Fruit fly (Drosophila melanogaster) whole organism, prepupa: ENCODE results near the gene Lsp1alpha.
A peak's percentile ranks its signal among the peaks of the same experiment; 100 is the strongest.

Source experiments
- Blimp-1 ChIP-seq: fragments of 200-800 bp; sonication (Bioruptor generic); optimal IDR thresholded peaks from 3 replicates; lab custom pipeline; 2017; ENCODE audit warnings: missing biosample characterization, missing genetic modification characterization, mild to moderate bottlenecking, moderate library complexity, missing genetic modification reagents
- CG10669 ChIP-seq: fragments of 200-800 bp; sonication (Bioruptor generic); optimal IDR thresholded peaks from 3 replicates; lab custom pipeline; 2018; ENCODE audit warnings: missing biosample characterization, mild to moderate bottlenecking, missing genetic modification characterization, moderate library complexity
- CG11294 ChIP-seq: fragments of 200-800 bp; sonication (Bioruptor generic); IDR thresholded peaks from 2 replicates; pipeline ENCODE4 v1.3.6; 2022; ENCODE audit warnings: missing biosample characterization, missing genetic modification characterization
- CG11762 ChIP-seq: fragments of 200-800 bp; sonication (Bioruptor generic); optimal IDR thresholded peaks from 3 replicates; lab custom pipeline; 2016; ENCODE audit warnings: missing biosample characterization, missing genetic modification characterization; ENCODE audit not compliant: insufficient read depth
- CG15336 ChIP-seq: fragments of 200-800 bp; sonication (Bioruptor generic); IDR thresholded peaks from 2 replicates; pipeline ENCODE4 v1.3.6; 2022; ENCODE audit warnings: missing biosample characterization, missing genetic modification characterization
- CG1621 ChIP-seq: fragments of 200-800 bp; sonication (Bioruptor generic); optimal IDR thresholded peaks from 3 replicates; lab custom pipeline; 2018; ENCODE audit warnings: missing biosample characterization, mild to moderate bottlenecking, missing genetic modification characterization
- CG16779 ChIP-seq: fragments of 200-800 bp; sonication (Bioruptor generic); optimal IDR thresholded peaks from 3 replicates; lab custom pipeline; 2017; ENCODE audit warnings: missing biosample characterization, mild to moderate bottlenecking, missing genetic modification characterization
- CG31627 ChIP-seq: fragments of 200-800 bp; sonication (Bioruptor generic); optimal IDR thresholded peaks from 3 replicates; lab custom pipeline; 2016; ENCODE audit warnings: missing biosample characterization, missing genetic modification characterization
- CG34406 ChIP-seq: fragments of 200-800 bp; sonication (Bioruptor generic); optimal IDR thresholded peaks from 3 replicates; lab custom pipeline; 2016; ENCODE audit warnings: missing biosample characterization, missing genetic modification characterization
- CG6792 ChIP-seq: fragments of 200-800 bp; sonication (Bioruptor generic); optimal IDR thresholded peaks from 3 replicates; lab custom pipeline; 2016; ENCODE audit warnings: missing biosample characterization, missing genetic modification characterization
- CG6808 ChIP-seq: fragments of 200-800 bp; sonication (Bioruptor generic); optimal IDR thresholded peaks from 3 replicates; lab custom pipeline; 2017; ENCODE audit warnings: missing biosample characterization, missing genetic modification characterization, mild to moderate bottlenecking, moderate library complexity, missing genetic modification reagents
- CG6854 ChIP-seq: fragments of 200-800 bp; sonication (Bioruptor generic); optimal IDR thresholded peaks from 2 replicates; lab custom pipeline; 2017; ENCODE audit warnings: missing biosample characterization, mild to moderate bottlenecking, missing genetic modification characterization
- CG7368 ChIP-seq: fragments of 200-800 bp; sonication (Bioruptor generic); optimal IDR thresholded peaks from 3 replicates; lab custom pipeline; 2016; ENCODE audit warnings: missing biosample characterization, missing genetic modification characterization
- CG8119 ChIP-seq: fragments of 200-800 bp; sonication (Bioruptor generic); IDR thresholded peaks from 3 replicates; pipeline ENCODE4 v1.3.6; 2022; ENCODE audit warnings: missing biosample characterization, missing genetic modification characterization
- CG8319 ChIP-seq: fragments of 200-800 bp; sonication (Bioruptor generic); optimal IDR thresholded peaks from 3 replicates; lab custom pipeline; 2016; ENCODE audit warnings: missing biosample characterization, missing genetic modification characterization
- CG8632 ChIP-seq: fragments of 200-800 bp; sonication (Bioruptor generic); optimal IDR thresholded peaks from 3 replicates; lab custom pipeline; 2016; ENCODE audit warnings: missing biosample characterization, missing genetic modification characterization
- CG9139 ChIP-seq: fragments of 200-800 bp; sonication (Bioruptor generic); optimal IDR thresholded peaks from 3 replicates; lab custom pipeline; 2017; ENCODE audit warnings: missing biosample characterization, mild to moderate bottlenecking, missing genetic modification characterization
- Eip75B ChIP-seq: fragments of 200-800 bp; sonication (Bioruptor generic); optimal IDR thresholded peaks from 3 replicates; lab custom pipeline; 2016; ENCODE audit warnings: missing biosample characterization, missing genetic modification characterization
- Eip78C ChIP-seq: fragments of 200-800 bp; sonication (Bioruptor generic); peaks from one replicate; lab custom pipeline; 2016; ENCODE audit warnings: missing biosample characterization, missing genetic modification characterization
- Eip93F ChIP-seq: fragments of 200-800 bp; sonication (Bioruptor generic); optimal IDR thresholded peaks from 2 replicates; lab custom pipeline; 2016; ENCODE audit warnings: missing biosample characterization, mild to moderate bottlenecking, missing genetic modification characterization
- Ets21C ChIP-seq: fragments of 200-800 bp; sonication (Bioruptor generic); optimal IDR thresholded peaks from 3 replicates; lab custom pipeline; 2016; ENCODE audit warnings: missing biosample characterization, missing genetic modification characterization
- Gug ChIP-seq: fragments of 200-800 bp; sonication (Bioruptor generic); IDR thresholded peaks from 2 replicates; pipeline ENCODE4 v1.3.6; 2022; ENCODE audit warnings: missing biosample characterization, missing genetic modification characterization
- Hr39 ChIP-seq: fragments of 200-800 bp; sonication (Bioruptor generic); optimal IDR thresholded peaks from 2 replicates; lab custom pipeline; 2016; ENCODE audit warnings: missing biosample characterization, missing genetic modification characterization
- Hr4 ChIP-seq: fragments of 200-800 bp; sonication (Bioruptor generic); optimal IDR thresholded peaks from 3 replicates; lab custom pipeline; 2016; ENCODE audit warnings: missing biosample characterization, missing genetic modification characterization
- Lpt ChIP-seq: fragments of 200-800 bp; sonication (Bioruptor generic); optimal IDR thresholded peaks from 3 replicates; lab custom pipeline; 2016; ENCODE audit warnings: missing biosample characterization, missing genetic modification characterization
- Met ChIP-seq: fragments of 200-800 bp; sonication (Bioruptor generic); optimal IDR thresholded peaks from 3 replicates; lab custom pipeline; 2016; ENCODE audit warnings: missing biosample characterization, missing genetic modification characterization
- OdsH ChIP-seq: fragments of 200-800 bp; sonication (Bioruptor generic); optimal IDR thresholded peaks from 3 replicates; lab custom pipeline; 2016; ENCODE audit warnings: missing biosample characterization, missing genetic modification characterization
- Sox102F ChIP-seq: fragments of 200-800 bp; sonication (Bioruptor generic); optimal IDR thresholded peaks from 2 replicates; lab custom pipeline; 2016; ENCODE audit warnings: missing biosample characterization, mild to moderate bottlenecking, missing genetic modification characterization
- Sox15 ChIP-seq: fragments of 200-800 bp; sonication (Bioruptor generic); optimal IDR thresholded peaks from 3 replicates; lab custom pipeline; 2016; ENCODE audit warnings: missing biosample characterization, missing genetic modification characterization
- acj6 ChIP-seq: fragments of 200-800 bp; sonication (Bioruptor generic); optimal IDR thresholded peaks from 3 replicates; lab custom pipeline; 2016; ENCODE audit warnings: missing biosample characterization, missing genetic modification characterization
- cyc ChIP-seq: fragments of 200-800 bp; sonication (Bioruptor generic); optimal IDR thresholded peaks from 3 replicates; lab custom pipeline; 2016; ENCODE audit warnings: missing biosample characterization, missing genetic modification characterization
- dac ChIP-seq: fragments of 200-800 bp; sonication (Bioruptor generic); optimal IDR thresholded peaks from 2 replicates; lab custom pipeline; 2017; ENCODE audit warnings: missing biosample characterization, mild to moderate bottlenecking, missing genetic modification characterization
- dsx ChIP-seq: fragments of 200-800 bp; optimal IDR thresholded peaks from 3 replicates; lab custom pipeline; 2019; ENCODE audit warnings: missing biosample characterization, mild to moderate bottlenecking, missing genetic modification characterization, moderate library complexity; ENCODE audit not compliant: poor library complexity, severe bottlenecking
- eg ChIP-seq: fragments of 200-800 bp; sonication (Bioruptor generic); IDR thresholded peaks from 3 replicates; pipeline ENCODE4 v1.3.6; 2022; ENCODE audit warnings: missing biosample characterization, missing genetic modification characterization
- esn ChIP-seq: fragments of 200-800 bp; sonication (Bioruptor generic); optimal IDR thresholded peaks from 2 replicates; lab custom pipeline; 2016; ENCODE audit warnings: missing biosample characterization, mild to moderate bottlenecking, missing genetic modification characterization, moderate library complexity
- fd59A ChIP-seq: fragments of 200-800 bp; sonication (Bioruptor generic); optimal IDR thresholded peaks from 2 replicates; lab custom pipeline; 2017; ENCODE audit warnings: missing biosample characterization, mild to moderate bottlenecking, missing genetic modification characterization, missing genetic modification reagents
- fkh ChIP-seq: fragments of 200-800 bp; sonication (Bioruptor generic); optimal IDR thresholded peaks from 3 replicates; lab custom pipeline; 2017; ENCODE audit warnings: missing biosample characterization, mild to moderate bottlenecking, missing genetic modification characterization, moderate library complexity
- lz ChIP-seq: fragments of 200-800 bp; sonication (Bioruptor generic); optimal IDR thresholded peaks from 3 replicates; lab custom pipeline; 2016; ENCODE audit warnings: missing biosample characterization, missing genetic modification characterization
- net ChIP-seq: fragments of 200-800 bp; sonication (Bioruptor generic); optimal IDR thresholded peaks from 3 replicates; lab custom pipeline; 2016; ENCODE audit warnings: missing biosample characterization, missing genetic modification characterization
- pdm3 ChIP-seq: fragments of 200-800 bp; sonication (Bioruptor generic); optimal IDR thresholded peaks from 3 replicates; lab custom pipeline; 2016; ENCODE audit warnings: missing biosample characterization, missing genetic modification characterization
- salr ChIP-seq, 2 experiments: fragments of 200-800 bp; sonication (Bioruptor generic); optimal IDR thresholded peaks; 3 replicates each; lab custom pipeline; 2016 to 2018; ENCODE audit warnings: missing biosample characterization in 2 of 2, missing genetic modification characterization in 2 of 2, mild to moderate bottlenecking in 1 of 2
- topi ChIP-seq: fragments of 200-800 bp; sonication (Bioruptor generic); optimal IDR thresholded peaks from 3 replicates; lab custom pipeline; 2016; ENCODE audit warnings: missing biosample characterization, missing genetic modification characterization
- vri ChIP-seq: fragments of 200-800 bp; sonication (Bioruptor generic); optimal IDR thresholded peaks from 3 replicates; lab custom pipeline; 2016; ENCODE audit warnings: missing biosample characterization, mild to moderate bottlenecking, missing genetic modification characterization

Gene Lsp1alpha

dm6 chrX:12473953-12474468, 16.1 kb upstream of the Lsp1alpha start (continued):
- TF ChIP-seq CG11762, result no peak
- TF ChIP-seq CG11294 (GFP tag; lab: Robert Waterston, UW), result peak; percentile 41; the same call in 1 of the 2 replicates
- TF ChIP-seq eg (GFP tag; lab: Robert Waterston, UW), result 0 out of 3 replicates have a peak, but pooled peaks have one; percentile 27
- no peak for TF ChIP-seq cyc (GFP tag; lab: Kevin White, UChicago)
- no peak for TF ChIP-seq Blimp-1 (GFP tag; lab: Kevin White, UChicago)
- TF ChIP-seq CG31627 (GFP tag; lab: Kevin White, UChicago), result no peak
- TF ChIP-seq acj6 (GFP tag; lab: Kevin White, UChicago), result peak; percentile 30
- peak; percentile 44 for TF ChIP-seq topi
- TF ChIP-seq CG6854, result no peak
- TF ChIP-seq CG6808 (GFP tag; lab: Kevin White, UChicago), result no peak
- peak; percentile 19 for TF ChIP-seq Sox102F (GFP tag; lab: Kevin White, UChicago)
- TF ChIP-seq CG7368 (GFP tag; lab: Kevin White, UChicago), result no peak
- TF ChIP-seq Eip93F (GFP tag; lab: Kevin White, UChicago), result no peak
- TF ChIP-seq CG34406 (GFP tag; lab: Kevin White, UChicago), result peak; percentile 19

dm6 chrX:12480282-12480681, 9.8 kb upstream of the Lsp1alpha start:
- no peak for TF ChIP-seq CG8319 (GFP tag; lab: Kevin White, UChicago)
- peak; percentile 74 for TF ChIP-seq fkh (GFP tag; lab: Kevin White, UChicago)
- no peak for TF ChIP-seq CG8119
- no peak for TF ChIP-seq Hr39
- no peak for TF ChIP-seq net (GFP tag; lab: Kevin White, UChicago)
- no peak for TF ChIP-seq Eip78C (GFP tag; lab: Kevin White, UChicago)
- TF ChIP-seq vri (GFP tag; lab: Kevin White, UChicago), result no peak
- TF ChIP-seq CG7368 (GFP tag; lab: Kevin White, UChicago), result no peak
- no peak for TF ChIP-seq Sox15 (GFP tag; lab: Kevin White, UChicago)
- TF ChIP-seq CG15336 (GFP tag; lab: Robert Waterston, UW), result 0 out of 2 replicates have a peak, but pooled peaks have one; percentile 26
- no peak for TF ChIP-seq Gug
- TF ChIP-seq dac (GFP tag; lab: Kevin White, UChicago), result no peak
- TF ChIP-seq Lpt (GFP tag; lab: Kevin White, UChicago), result no peak
- no peak for TF ChIP-seq CG6854

dm6 chrX:12486294-12487020, 3.6 kb upstream of the Lsp1alpha start, which contains the start of gene Cpr11A:
Gene Cpr11A, plus strand, starts transcription at chrX:12486970.
- TF ChIP-seq Ets21C (GFP tag; lab: Kevin White, UChicago), result no peak
- no peak for TF ChIP-seq Hr4 (GFP tag; lab: Kevin White, UChicago)
- TF ChIP-seq CG6854, result no peak
- no peak for TF ChIP-seq CG9139
- no peak for TF ChIP-seq OdsH (GFP tag; lab: Kevin White, UChicago)
- no peak for TF ChIP-seq Eip75B (GFP tag; lab: Kevin White, UChicago)
- no peak for TF ChIP-seq CG7368 (GFP tag; lab: Kevin White, UChicago)
- no peak for TF ChIP-seq CG34406 (GFP tag; lab: Kevin White, UChicago)
- TF ChIP-seq Eip78C (GFP tag; lab: Kevin White, UChicago), result no peak
- no peak for TF ChIP-seq CG1621 (tag; lab: Kevin White, UChicago)
- no peak for TF ChIP-seq salr (GFP tag; optimal IDR thresholded peaks at IDR 0.05; lab: Kevin White, UChicago)
- no peak for TF ChIP-seq CG8632 (GFP tag; lab: Kevin White, UChicago)
- TF ChIP-seq, all 60 proteins: peak for 0

dm6 chrX:12487485-12487884, 2.6 kb upstream of the Lsp1alpha start:
- TF ChIP-seq pdm3 (GFP tag; lab: Kevin White, UChicago) (no peak), CG15336 (GFP tag; lab: Robert Waterston, UW) (no peak), CG6854 (no peak), CG7368 (GFP tag; lab: Kevin White, UChicago) (no peak), esn (GFP tag; lab: Kevin White, UChicago) (no peak), Met (GFP tag; lab: Kevin White, UChicago) (no peak), CG11762 (no peak), fd59A (GFP tag; lab: Kevin White, UChicago) (no peak), fkh (GFP tag; lab: Kevin White, UChicago) (no peak), Blimp-1 (GFP tag; lab: Kevin White, UChicago) (no peak), CG6792 (GFP tag; lab: Kevin White, UChicago) (no peak), dac (GFP tag; lab: Kevin White, UChicago) (no peak), OdsH (GFP tag; lab: Kevin White, UChicago) (no peak), dsx (no peak), CG16779 (no peak), lz (GFP tag; lab: Kevin White, UChicago) (no peak), CG10669 (GFP tag; lab: Kevin White, UChicago) (no peak)
- TF ChIP-seq, all 60 proteins: peak for 0
